Worm (Caenorhabditis elegans) whole organism, L2 larva: ENCODE data around the gene F08A7.1.
A peak's percentile ranks its signal among the peaks of the same experiment; 100 is the strongest.

Experiments
- elt-1 ChIP-seq: fragments of 150-350 bp; optimal IDR thresholded peaks from 2 replicates; lab custom pipeline; 2014; ENCODE audit warnings: missing biosample characterization, missing genetic modification characterization
- fos-1 ChIP-seq: fragments of 150-350 bp; optimal IDR thresholded peaks from 2 replicates; lab custom pipeline; 2014; ENCODE audit warnings: missing biosample characterization, missing genetic modification characterization
- mdl-1 ChIP-seq, 2 experiments: fragments of 150-350 bp in 1 of 2; sonication (generic microtip) in 1 of 2; optimal IDR thresholded peaks; 2 replicates each; lab custom pipeline; 2017; ENCODE audit warnings: missing biosample characterization in 2 of 2, missing genetic modification characterization in 2 of 2
- nhr-77 ChIP-seq: fragments of 150-350 bp; optimal IDR thresholded peaks from 2 replicates; lab custom pipeline; 2014; ENCODE audit warnings: missing biosample characterization, missing genetic modification characterization
- unc-55 ChIP-seq: fragments of 150-350 bp; sonication (generic microtip); optimal IDR thresholded peaks from 3 replicates; lab custom pipeline; 2014; ENCODE audit warnings: missing biosample characterization, missing genetic modification reagents, missing genetic modification characterization

ce11 chrIV:17461222-17461707, 20.9 kb downstream of the F08A7.1 start, which contains the start of gene rif-1.1:
- TF ChIP-seq unc-55 (GFP tag; lab: Kevin White, UChicago) (peak; percentile 72), elt-1 (tag; lab: Kevin White, UChicago) (no peak), mdl-1 (tag; optimal IDR thresholded peaks at IDR 0.05; lab: Kevin White, UChicago) (no peak), fos-1 (tag; lab: Kevin White, UChicago) (no peak), nhr-77 (tag; lab: Kevin White, UChicago) (no peak)
